Fruit fly (Drosophila melanogaster) whole organism, embryonic: ENCODE results near the gene CG14442.

Source experiments
- CG10431 ChIP-seq: fragments of 200-800 bp; sonication (Bioruptor generic); optimal IDR thresholded peaks from 3 replicates; lab custom pipeline; 2018; ENCODE audit warnings: missing biosample characterization, mild to moderate bottlenecking, missing genetic modification characterization
- CG11093 ChIP-seq: fragments of 200-800 bp; sonication (Bioruptor generic); IDR thresholded peaks from 3 replicates; pipeline ENCODE4 v1.3.6; 2022; ENCODE audit warnings: missing biosample characterization, missing genetic modification characterization
- CG11456 ChIP-seq: fragments of 200-800 bp; sonication (Bioruptor generic); IDR thresholded peaks from 3 replicates; pipeline ENCODE4 v1.3.6; 2022; ENCODE audit warnings: missing biosample characterization, missing genetic modification characterization
- CG11696 ChIP-seq: fragments of 200-800 bp; sonication (Bioruptor generic); IDR thresholded peaks from 2 replicates; pipeline ENCODE4 v1.3.6; 2022; ENCODE audit warnings: missing biosample characterization, missing genetic modification characterization
- CG12071 ChIP-seq: fragments of 200-800 bp; sonication (Bioruptor generic); optimal IDR thresholded peaks from 3 replicates; lab custom pipeline; 2018; ENCODE audit warnings: missing biosample characterization, mild to moderate bottlenecking, missing genetic modification characterization
- CG13624 ChIP-seq: fragments of 200-800 bp; sonication (Bioruptor generic); optimal IDR thresholded peaks from 2 replicates; lab custom pipeline; 2016; ENCODE audit warnings: missing biosample characterization, missing genetic modification characterization
- CG14860 ChIP-seq: fragments of 200-800 bp; sonication (Bioruptor generic); IDR thresholded peaks from 3 replicates; pipeline ENCODE4 v1.3.6; 2022; ENCODE audit warnings: missing biosample characterization, missing genetic modification characterization; ENCODE audit not compliant: partially characterized antibody
- CG15601 ChIP-seq: fragments of 200-800 bp; sonication (Bioruptor generic); optimal IDR thresholded peaks from 3 replicates; lab custom pipeline; 2019; ENCODE audit warnings: missing biosample characterization, mild to moderate bottlenecking, missing genetic modification characterization, moderate library complexity
- CG17359 ChIP-seq: fragments of 200-800 bp; sonication (Bioruptor generic); optimal IDR thresholded peaks from 3 replicates; lab custom pipeline; 2018; ENCODE audit warnings: missing biosample characterization, mild to moderate bottlenecking, missing genetic modification characterization, moderate library complexity
- CG17385 ChIP-seq: fragments of 200-800 bp; sonication (Bioruptor generic); optimal IDR thresholded peaks from 3 replicates; lab custom pipeline; 2018; ENCODE audit warnings: missing biosample characterization, mild to moderate bottlenecking, missing genetic modification characterization
- CG2129 ChIP-seq: fragments of 200-800 bp; sonication (Bioruptor generic); IDR thresholded peaks from 2 replicates; pipeline ENCODE4 v1.3.6; 2022; ENCODE audit warnings: missing biosample characterization, missing genetic modification characterization; ENCODE audit not compliant: partially characterized antibody
- CG30020 ChIP-seq: fragments of 200-800 bp; optimal IDR thresholded peaks from 2 replicates; lab custom pipeline; 2019; ENCODE audit warnings: missing biosample characterization, mild to moderate bottlenecking, missing genetic modification characterization, moderate library complexity
- CG31388 ChIP-seq: fragments of 200-800 bp; sonication (Bioruptor generic); optimal IDR thresholded peaks from 2 replicates; lab custom pipeline; 2016; ENCODE audit warnings: missing biosample characterization, missing genetic modification characterization
- CG3838 ChIP-seq: fragments of 200-800 bp; sonication (Bioruptor generic); optimal IDR thresholded peaks from 3 replicates; lab custom pipeline; 2016; ENCODE audit warnings: missing biosample characterization, missing genetic modification characterization
- CG5245 ChIP-seq: fragments of 200-800 bp; sonication (Bioruptor generic); optimal IDR thresholded peaks from 3 replicates; lab custom pipeline; 2016; ENCODE audit warnings: missing biosample characterization, missing genetic modification characterization
- CG8478 ChIP-seq: fragments of >200 bp; optimal IDR thresholded peaks from 2 replicates; lab custom pipeline; 2018
- CG9817 ChIP-seq: fragments of 200-800 bp; sonication (Bioruptor generic); optimal IDR thresholded peaks from 2 replicates; lab custom pipeline; 2018; ENCODE audit warnings: missing biosample characterization, mild to moderate bottlenecking, missing genetic modification characterization, moderate library complexity
- Chrac-16 ChIP-seq: fragments of 200-800 bp; sonication (Bioruptor generic); optimal IDR thresholded peaks from 3 replicates; lab custom pipeline; 2016; ENCODE audit warnings: missing biosample characterization, missing genetic modification characterization
- E2f2 ChIP-seq: fragments of 200-800 bp; sonication (Bioruptor generic); IDR thresholded peaks from 2 replicates; pipeline ENCODE4 v1.3.6; 2022; ENCODE audit warnings: missing biosample characterization, missing genetic modification characterization
- HHEX ChIP-seq: fragments of 200-800 bp; sonication (Bioruptor generic); optimal IDR thresholded peaks from 3 replicates; lab custom pipeline; 2017; ENCODE audit warnings: missing biosample characterization, mild to moderate bottlenecking, missing genetic modification characterization, missing genetic modification reagents
- HLHmδ ChIP-seq: fragments of 200-800 bp; sonication (Bioruptor generic); optimal IDR thresholded peaks from 2 replicates; lab custom pipeline; 2018; ENCODE audit warnings: missing biosample characterization, mild to moderate bottlenecking, missing genetic modification characterization, moderate library complexity
- Hand ChIP-seq: fragments of 200-800 bp; sonication (Bioruptor generic); optimal IDR thresholded peaks from 2 replicates; lab custom pipeline; 2017; ENCODE audit warnings: mild to moderate bottlenecking, missing biosample characterization, missing genetic modification reagents, missing genetic modification characterization
- Lim3 ChIP-seq: fragments of 200-800 bp; sonication (Bioruptor generic); IDR thresholded peaks from 2 replicates; pipeline ENCODE4 v1.3.6; 2022; ENCODE audit warnings: missing biosample characterization, missing genetic modification characterization
- Max ChIP-seq: fragments of 200-800 bp; sonication (Bioruptor generic); optimal IDR thresholded peaks from 2 replicates; lab custom pipeline; 2016; ENCODE audit warnings: missing biosample characterization, mild to moderate bottlenecking, missing genetic modification characterization
- Med ChIP-seq: fragments of 200-800 bp; sonication (Bioruptor generic); peaks from one replicate; lab custom pipeline; 2016; ENCODE audit warnings: missing biosample characterization, missing genetic modification characterization, mild to moderate bottlenecking, inconsistent platforms, moderate library complexity
- Sry-β ChIP-seq: fragments of 200-800 bp; sonication (Bioruptor generic); optimal IDR thresholded peaks from 2 replicates; lab custom pipeline; 2018; ENCODE audit warnings: missing biosample characterization, mild to moderate bottlenecking, missing genetic modification characterization, moderate library complexity
- ci ChIP-seq: fragments of 200-800 bp; sonication (Bioruptor generic); IDR thresholded peaks from 3 replicates; pipeline ENCODE4 v1.3.6; 2022; ENCODE audit warnings: missing biosample characterization, missing genetic modification characterization
- corto ChIP-seq: fragments of 200-800 bp; sonication (Bioruptor generic); optimal IDR thresholded peaks from 2 replicates; lab custom pipeline; 2016; ENCODE audit warnings: missing biosample characterization, mild to moderate bottlenecking, missing genetic modification characterization, moderate library complexity
- croc ChIP-seq: fragments of 200-800 bp; sonication (Bioruptor generic); conservative IDR thresholded peaks from 3 replicates; pipeline ENCODE4 v1.3.6; 2022; ENCODE audit warnings: missing biosample characterization, missing genetic modification characterization
- crp ChIP-seq, 2 experiments: fragments of 200-800 bp; sonication (Bioruptor generic); optimal IDR thresholded peaks; 2 replicates in 1 of 2; 3 replicates in 1 of 2; lab custom pipeline; 2017; ENCODE audit warnings: missing biosample characterization in 2 of 2, missing genetic modification characterization in 2 of 2, mild to moderate bottlenecking in 1 of 2, moderate library complexity in 1 of 2
- da ChIP-seq: fragments of 200-800 bp; sonication (Bioruptor generic); optimal IDR thresholded peaks from 2 replicates; lab custom pipeline; 2016; ENCODE audit warnings: missing biosample characterization, missing genetic modification characterization
- dmrt99B ChIP-seq: fragments of 200-800 bp; sonication (Bioruptor generic); optimal IDR thresholded peaks from 2 replicates; lab custom pipeline; 2018; ENCODE audit warnings: missing biosample characterization, mild to moderate bottlenecking, missing genetic modification characterization, moderate library complexity
- gsb ChIP-seq: fragments of 200-800 bp; sonication (Bioruptor generic); IDR thresholded peaks from 2 replicates; pipeline ENCODE4 v1.3.6; 2022; ENCODE audit warnings: missing biosample characterization, missing genetic modification characterization
- gsb-n ChIP-seq: fragments of 200-800 bp; sonication (Bioruptor generic); optimal IDR thresholded peaks from 3 replicates; lab custom pipeline; 2018; ENCODE audit warnings: missing biosample characterization, mild to moderate bottlenecking, missing genetic modification characterization
- ham ChIP-seq: fragments of 200-800 bp; sonication (Bioruptor generic); IDR thresholded peaks from 2 replicates; pipeline ENCODE4 v1.3.6; 2022; ENCODE audit warnings: missing biosample characterization, missing genetic modification characterization
- her ChIP-seq: fragments of 200-800 bp; sonication (Bioruptor generic); optimal IDR thresholded peaks from 2 replicates; lab custom pipeline; 2016; ENCODE audit warnings: missing biosample characterization, missing genetic modification characterization
- hkb ChIP-seq, 2 experiments: fragments of 200-800 bp in 1 of 2; fragments of >200 bp in 1 of 2; sonication (Bioruptor generic) in 1 of 2; IDR thresholded peaks in 1 of 2; optimal IDR thresholded peaks in 1 of 2; 2 replicates each; pipeline versions ENCODE4 v1.3.6 to Lab custom; 2017 to 2022; ENCODE audit warnings: missing biosample characterization in 1 of 2, missing genetic modification characterization in 1 of 2
- kah ChIP-seq: fragments of 200-800 bp; sonication (Bioruptor generic); optimal IDR thresholded peaks from 2 replicates; lab custom pipeline; 2018; ENCODE audit warnings: missing biosample characterization, mild to moderate bottlenecking, missing genetic modification characterization
- kay ChIP-seq: fragments of 200-800 bp; sonication (Bioruptor generic); optimal IDR thresholded peaks from 2 replicates; lab custom pipeline; 2016; ENCODE audit warnings: missing biosample characterization, missing genetic modification characterization
- klu ChIP-seq: fragments of 200-800 bp; sonication (Bioruptor generic); IDR thresholded peaks from 2 replicates; pipeline ENCODE4 v1.3.6; 2022; ENCODE audit warnings: missing biosample characterization, missing genetic modification characterization
- lola ChIP-seq, 3 experiments: fragments of >200 bp in 2 of 3; fragments of 200-800 bp in 1 of 3; sonication (Bioruptor generic) in 1 of 3; optimal IDR thresholded peaks; 2 replicates each; lab custom pipeline; 2017 to 2019; ENCODE audit warnings: missing biosample characterization in 3 of 3, missing genetic modification characterization in 3 of 3, mild to moderate bottlenecking in 1 of 3, moderate library complexity in 1 of 3
- mam ChIP-seq: fragments of 200-800 bp; sonication (Bioruptor generic); optimal IDR thresholded peaks from 3 replicates; lab custom pipeline; 2016; ENCODE audit warnings: missing biosample characterization, missing genetic modification characterization
- odd ChIP-seq: fragments of 200-800 bp; sonication (Bioruptor generic); optimal IDR thresholded peaks from 2 replicates; lab custom pipeline; 2017; ENCODE audit warnings: missing biosample characterization, mild to moderate bottlenecking, missing genetic modification characterization
- org-1 ChIP-seq: fragments of 200-800 bp; sonication (Bioruptor generic); optimal IDR thresholded peaks from 2 replicates; lab custom pipeline; 2017; ENCODE audit warnings: missing biosample characterization, missing genetic modification characterization
- pb ChIP-seq: fragments of 200-800 bp; sonication (Bioruptor generic); optimal IDR thresholded peaks from 3 replicates; lab custom pipeline; 2016; ENCODE audit warnings: missing biosample characterization, missing genetic modification characterization
- ro ChIP-seq: fragments of 200-800 bp; sonication (Bioruptor generic); IDR thresholded peaks from 2 replicates; pipeline ENCODE4 v1.3.6; 2022; ENCODE audit warnings: missing biosample characterization, missing genetic modification characterization
- sob ChIP-seq: fragments of 200-800 bp; sonication (Bioruptor generic); IDR thresholded peaks from 2 replicates; pipeline ENCODE4 v1.3.6; 2022; ENCODE audit warnings: missing biosample characterization, missing genetic modification characterization
- sr ChIP-seq: fragments of 200-800 bp; sonication (Bioruptor generic); IDR thresholded peaks from 3 replicates; pipeline ENCODE4 v1.3.6; 2022; ENCODE audit warnings: missing biosample characterization, missing genetic modification characterization
- stc ChIP-seq: fragments of 200-800 bp; sonication (Bioruptor generic); IDR thresholded peaks from 2 replicates; pipeline ENCODE4 v1.3.6; 2022; ENCODE audit warnings: missing biosample characterization, missing genetic modification characterization
- zen2 ChIP-seq: fragments of 200-800 bp; sonication (Bioruptor generic); IDR thresholded peaks from 3 replicates; pipeline ENCODE4 v1.3.6; 2022; ENCODE audit warnings: missing biosample characterization, missing genetic modification characterization; ENCODE audit not compliant: partially characterized antibody

Gene CG14442

DNA sequence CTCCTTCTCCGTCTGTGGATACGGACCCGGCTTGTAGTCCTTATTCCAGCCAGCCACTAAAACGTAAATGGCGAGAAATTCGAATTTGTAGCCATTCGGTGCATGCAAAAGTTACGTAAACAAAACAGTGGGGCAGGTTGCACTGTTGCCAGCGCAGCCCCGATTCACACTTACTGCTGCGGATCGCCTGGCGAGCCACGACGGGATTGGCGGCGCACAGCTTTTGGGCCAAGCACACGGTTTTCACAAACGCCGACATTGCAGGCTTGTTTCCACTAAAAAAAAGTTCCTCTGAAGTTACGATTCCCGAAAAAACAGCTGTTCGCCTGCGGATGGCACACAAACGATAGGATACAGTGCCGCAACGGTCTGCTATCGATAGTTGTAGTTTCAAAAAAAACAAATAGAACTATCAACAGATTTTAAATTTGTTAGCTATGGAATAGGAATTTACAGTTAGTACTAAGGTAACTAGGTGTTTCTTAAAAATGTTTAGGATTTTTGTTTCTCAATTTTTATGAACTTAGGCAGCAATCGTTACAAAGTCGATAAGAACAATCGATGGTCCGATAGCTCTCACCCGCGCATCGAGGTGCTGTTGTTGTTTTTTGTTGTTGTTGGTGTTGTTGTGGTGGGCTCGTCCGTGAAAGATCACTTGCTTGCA lies 16.8 kb downstream of the CG14442 start, which contains the start of gene Fum1:
Gene Fum1, plus strand, starts transcription at position 599 of the 664 bp plus-strand sequence.
- TF ChIP-seq E2f2 (GFP tag; lab: Robert Waterston, UW), result peak; percentile 67
- TF ChIP-seq CG12071 (GFP tag; lab: Kevin White, UChicago), result no peak
- no peak for TF ChIP-seq CG11093
- no peak for TF ChIP-seq sr (GFP tag; lab: Robert Waterston, UW)
- TF ChIP-seq dmrt99B (tag; lab: Kevin White, UChicago), result no peak
- peak; percentile 88 for TF ChIP-seq CG14860 (GFP tag; lab: Robert Waterston, UW)
- no peak for TF ChIP-seq CG11456
- no peak for TF ChIP-seq Sry-β (GFP tag; lab: Kevin White, UChicago)
- TF ChIP-seq ro (GFP tag; lab: Robert Waterston, UW), result no peak
- no peak for TF ChIP-seq kah (GFP tag; lab: Kevin White, UChicago)
- no peak for TF ChIP-seq sob (GFP tag; lab: Robert Waterston, UW)
- TF ChIP-seq HHEX (GFP tag; lab: Kevin White, UChicago), result no peak
- no peak for TF ChIP-seq CG17385 (GFP tag; lab: Kevin White, UChicago)
- no peak for TF ChIP-seq CG31388 (GFP tag; lab: Kevin White, UChicago)
- no peak for TF ChIP-seq croc (GFP tag; lab: Robert Waterston, UW)
- no peak for TF ChIP-seq CG8478 (lab: Kevin White, UChicago)
- peak; percentile 28 for TF ChIP-seq her (GFP tag; lab: Kevin White, UChicago)
- TF ChIP-seq kay (GFP tag; lab: Kevin White, UChicago), result no peak
- TF ChIP-seq CG9817 (tag; lab: Kevin White, UChicago), result no peak
- no peak for TF ChIP-seq CG11696 (GFP tag; lab: Robert Waterston, UW)
- TF ChIP-seq CG10431 (GFP tag; lab: Kevin White, UChicago), result no peak
- TF ChIP-seq crp (GFP tag; optimal IDR thresholded peaks at IDR 0.05; lab: Kevin White, UChicago), result peak; percentile 65 to 92
- TF ChIP-seq odd (GFP tag; lab: Kevin White, UChicago), result no peak
- no peak for TF ChIP-seq stc (GFP tag; lab: Robert Waterston, UW)
- peak; percentile 20 for TF ChIP-seq CG13624
- no peak for TF ChIP-seq klu (GFP tag; lab: Robert Waterston, UW)
- TF ChIP-seq Chrac-16 (GFP tag; lab: Kevin White, UChicago), result peak; percentile 13
- TF ChIP-seq da, result peak; percentile 23
- no peak for TF ChIP-seq Hand (GFP tag; lab: Kevin White, UChicago)
- TF ChIP-seq CG5245 (GFP tag; lab: Kevin White, UChicago), result no peak
- TF ChIP-seq org-1 (GFP tag; lab: Kevin White, UChicago), result no peak
- no peak for TF ChIP-seq corto
- no peak for TF ChIP-seq gsb-n (tag; lab: Kevin White, UChicago)
- TF ChIP-seq ham (GFP tag; lab: Robert Waterston, UW), result no peak
- TF ChIP-seq ci, result no peak
- no peak for TF ChIP-seq gsb (GFP tag; lab: Robert Waterston, UW)
- no peak for TF ChIP-seq CG17359 (tag; lab: Kevin White, UChicago)
- TF ChIP-seq Max (GFP tag; lab: Kevin White, UChicago), result no peak
- TF ChIP-seq lola (GFP tag; optimal IDR thresholded peaks at IDR 0.05; lab: Kevin White, UChicago), result no peak
- TF ChIP-seq HLHmδ (GFP tag; lab: Kevin White, UChicago), result no peak
- TF ChIP-seq CG2129 (GFP tag; lab: Robert Waterston, UW), result peak; percentile 73
- TF ChIP-seq CG30020, result peak; percentile 18
- peak; percentile 45 for TF ChIP-seq Med
- TF ChIP-seq CG3838 (GFP tag; lab: Kevin White, UChicago), result no peak
- no peak for TF ChIP-seq CG15601
- no peak for TF ChIP-seq pb (GFP tag; lab: Kevin White, UChicago)
- no peak for TF ChIP-seq Lim3
- TF ChIP-seq zen2 (GFP tag; lab: Robert Waterston, UW), result peak; percentile 64; the same call in 2 of the 3 replicates
- TF ChIP-seq hkb (optimal IDR thresholded peaks at IDR 0.05; lab: Kevin White, UChicago), result peak; percentile 69
- TF ChIP-seq hkb (GFP tag; IDR thresholded peaks at IDR 0.05; lab: Robert Waterston, UW), result no peak
- peak; percentile 23 for TF ChIP-seq mam
